Worm (Caenorhabditis elegans) whole organism, midembryonic: Measurements from ENCODE around the gene C07B5.2.

Source experiments
- T22C8.4 ChIP-seq: fragments of 200-800 bp; sonication (Bioruptor generic); IDR thresholded peaks from 2 replicates; pipeline ENCODE4 v1.3.6; 2022; ENCODE audit warnings: missing genetic modification characterization, missing compliant biosample characterization
- flt-1 ChIP-seq: fragments of 200-800 bp; sonication (Bioruptor generic); IDR thresholded peaks from 2 replicates; pipeline ENCODE4 v1.3.6; 2022; ENCODE audit warnings: missing genetic modification characterization, missing compliant biosample characterization
- med-1 ChIP-seq: sonication (generic microtip); optimal IDR thresholded peaks from 2 replicates; lab custom pipeline; 2017; ENCODE audit warnings: missing genetic modification characterization, mild to moderate bottlenecking, missing compliant biosample characterization, antibody characterized with exemption, missing genetic modification reagents; ENCODE audit not compliant: insufficient read depth
- ztf-23 ChIP-seq: fragments of 200-800 bp; sonication (Bioruptor generic); IDR thresholded peaks from 2 replicates; pipeline ENCODE4 v1.3.6; 2022; ENCODE audit warnings: missing genetic modification reagents, missing genetic modification characterization, missing compliant biosample characterization
- ztf-29 ChIP-seq: fragments of 200-800 bp; sonication (Bioruptor generic); IDR thresholded peaks from 2 replicates; pipeline ENCODE4 v1.3.6; 2022; ENCODE audit warnings: missing genetic modification reagents, missing genetic modification characterization, missing compliant biosample characterization

DNA sequence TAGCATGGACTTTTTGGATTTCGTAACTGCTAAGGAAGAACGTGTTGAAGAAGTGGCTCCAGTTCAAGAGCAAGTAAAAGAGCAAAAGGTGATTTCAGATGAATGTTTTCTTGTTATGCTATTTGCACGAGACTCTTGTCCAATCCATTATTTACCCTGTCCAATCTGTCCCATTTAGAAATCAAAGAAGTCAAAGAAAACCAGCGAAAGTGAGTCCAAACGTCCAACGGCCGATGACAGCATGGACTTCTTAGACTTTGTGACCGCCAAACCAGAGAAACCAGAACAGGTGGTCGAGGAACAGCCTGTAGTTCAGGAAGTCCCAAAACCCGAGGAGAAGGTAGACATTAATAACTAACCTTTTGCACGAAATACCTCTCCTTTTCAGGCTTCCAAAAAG is 38.2 kb upstream of the C07B5.2 start:
- no peak for TF ChIP-seq T22C8.4
- TF ChIP-seq flt-1 (GFP tag; lab: Robert Waterston, UW), result no peak
- TF ChIP-seq ztf-23 (GFP tag; lab: Robert Waterston, UW), result no peak
- TF ChIP-seq med-1 (GFP tag; lab: Kevin White, UChicago), result no peak
- TF ChIP-seq ztf-29 (GFP tag; lab: Robert Waterston, UW), result no peak
